Worm (Caenorhabditis elegans): Measurements from ENCODE around the gene K07C11.7.

DNA sequence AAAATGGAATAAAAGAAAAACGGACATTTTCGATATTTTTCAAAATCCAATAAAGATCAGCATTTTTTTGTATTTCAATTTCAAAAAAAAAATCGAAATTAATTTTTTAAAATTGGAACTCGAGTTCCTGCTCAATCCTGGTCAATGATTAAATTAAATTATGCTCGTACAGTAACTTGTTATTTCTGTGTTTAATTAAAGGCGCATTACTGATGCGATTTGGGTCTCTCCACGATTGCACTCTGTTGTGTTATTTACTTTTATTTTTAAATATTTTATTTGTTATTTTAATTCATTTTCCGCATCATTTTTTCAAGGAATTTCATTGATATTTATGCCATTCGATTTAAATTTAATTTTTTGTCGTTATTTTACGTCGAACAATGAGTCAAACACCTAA, 35.5 kb downstream of the K07C11.7 start:
- no peak for TF ChIP-seq sdc-2 (tag; optimal IDR thresholded peaks at IDR 0.05)
- no peak for TF ChIP-seq ceh-30 (tag; optimal IDR thresholded peaks at IDR 0.05)
- TF ChIP-seq elt-4 (tag; optimal IDR thresholded peaks at IDR 0.05), result no peak
